Fruit fly (Drosophila melanogaster) Kc167 (cell line): ENCODE data around the gene CG1468.

Experiments used
- Myc ChIP-seq: fragments of >200 bp; optimal IDR thresholded peaks from 2 replicates; lab custom pipeline; 2017; ENCODE audit warnings: missing external identifiers
- Sin3A ChIP-seq: fragments of >200 bp; optimal IDR thresholded peaks from 2 replicates; lab custom pipeline; 2018; ENCODE audit warnings: missing external identifiers
- h ChIP-seq: fragments of >200 bp; optimal IDR thresholded peaks from 3 replicates; lab custom pipeline; 2018; ENCODE audit warnings: missing external identifiers
- insv ChIP-seq: fragments of >200 bp; optimal IDR thresholded peaks from 3 replicates; lab custom pipeline; 2018; ENCODE audit warnings: missing external identifiers
- psq ChIP-seq: fragments of >200 bp; optimal IDR thresholded peaks from 2 replicates; lab custom pipeline; 2017; ENCODE audit warnings: missing external identifiers
- ttk ChIP-seq: sonication (Bioruptor generic); optimal IDR thresholded peaks from 2 replicates; lab custom pipeline; 2017; ENCODE audit warnings: missing external identifiers

Gene CG1468

DNA sequence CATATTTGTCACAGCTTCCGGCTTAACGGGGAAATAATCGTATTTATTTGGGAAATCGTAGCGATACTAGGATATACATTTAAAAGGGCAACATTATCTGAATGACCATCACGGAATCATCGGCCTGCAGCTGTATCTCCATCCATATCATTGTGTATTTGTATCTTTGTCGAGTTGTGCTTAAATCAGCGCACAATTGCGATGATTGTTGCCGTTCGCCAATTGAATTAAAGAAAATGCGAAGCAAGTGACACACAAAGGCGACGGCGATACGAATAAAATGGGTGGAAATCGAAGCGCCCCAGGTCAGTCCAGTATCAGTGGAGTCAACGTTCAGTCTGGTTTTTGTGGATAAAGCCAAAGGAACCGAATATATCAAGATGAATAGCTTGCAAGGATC is 1.3 kb downstream of the CG1468 start, which contains the start of gene CG9686:
TSS of gene CG9686 (plus strand) at position 301 of the 400 bp plus-strand sequence.
- no peak for TF ChIP-seq insv
- TF ChIP-seq ttk (lab: Kevin White, UChicago), result no peak
- no peak for TF ChIP-seq Myc (lab: Kevin White, UChicago)
- no peak for TF ChIP-seq psq (lab: Kevin White, UChicago)
- no peak for TF ChIP-seq h (lab: Kevin White, UChicago)
- TF ChIP-seq Sin3A (lab: Kevin White, UChicago), result no peak

- TF ChIP-seq Sin3A (lab: Kevin White, UChicago) (no peak), Myc (lab: Kevin White, UChicago) (no peak), h (lab: Kevin White, UChicago) (no peak), psq (lab: Kevin White, UChicago) (no peak), ttk (lab: Kevin White, UChicago) (no peak), insv (no peak)
These were observed 3.5 kb downstream of the CG1468 start, which contains the start of gene CG9689 for dm6 chrX:9881746-9882145. TSS of gene CG9689 (plus strand) at chrX:9881953.

DNA sequence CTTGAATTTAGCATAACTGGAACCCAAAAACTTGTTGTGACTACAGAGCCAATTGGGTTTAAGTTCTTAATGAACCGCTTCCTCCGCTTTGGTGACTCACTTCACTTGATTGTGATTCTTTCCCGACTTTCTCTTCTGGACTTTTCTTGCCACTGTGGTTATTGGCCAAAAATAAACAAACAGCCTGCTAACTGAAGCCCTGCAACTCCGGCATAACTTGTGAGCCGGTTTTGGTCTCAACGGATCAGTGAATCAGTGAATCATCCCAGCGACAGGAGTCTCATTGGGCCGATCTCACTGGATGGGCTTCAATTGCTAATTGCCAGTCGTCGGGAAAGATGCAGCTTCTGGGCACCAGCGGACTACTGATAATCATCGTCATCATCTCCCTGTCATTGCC is 4.7 kb downstream of the CG1468 start:
- TF ChIP-seq insv (no peak), ttk (lab: Kevin White, UChicago) (no peak), Myc (lab: Kevin White, UChicago) (no peak), psq (lab: Kevin White, UChicago) (no peak), Sin3A (lab: Kevin White, UChicago) (no peak), h (lab: Kevin White, UChicago) (no peak)

DNA sequence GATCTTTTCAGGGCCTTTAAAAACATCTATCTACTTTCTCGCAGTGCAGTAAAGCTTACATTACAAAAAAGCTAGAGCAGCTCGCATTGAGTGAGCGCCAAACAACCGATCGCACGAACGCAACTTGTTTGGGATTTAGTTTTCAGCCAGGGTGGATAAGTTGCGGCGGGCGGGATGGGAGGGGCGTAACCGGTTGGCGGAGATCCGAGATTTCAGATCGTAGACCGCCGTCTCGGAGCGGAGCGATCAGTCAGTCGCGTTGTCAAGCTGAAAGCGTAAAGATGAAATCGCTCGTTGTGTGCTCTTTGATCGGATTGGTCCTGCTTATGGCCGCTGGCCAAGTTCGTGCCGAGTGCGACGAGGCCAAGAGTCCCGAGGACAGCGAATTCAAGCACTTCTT is 6.0 kb downstream of the CG1468 start, which contains the start of gene CG9691:
TSS of gene CG9691 (plus strand) at position 222 of the 400 bp plus-strand sequence.
- no peak for TF ChIP-seq Sin3A (lab: Kevin White, UChicago)
- no peak for TF ChIP-seq insv
- TF ChIP-seq h (lab: Kevin White, UChicago), result no peak
- no peak for TF ChIP-seq ttk (lab: Kevin White, UChicago)
- TF ChIP-seq Myc (lab: Kevin White, UChicago), result no peak
- TF ChIP-seq psq (lab: Kevin White, UChicago), result no peak

DNA sequence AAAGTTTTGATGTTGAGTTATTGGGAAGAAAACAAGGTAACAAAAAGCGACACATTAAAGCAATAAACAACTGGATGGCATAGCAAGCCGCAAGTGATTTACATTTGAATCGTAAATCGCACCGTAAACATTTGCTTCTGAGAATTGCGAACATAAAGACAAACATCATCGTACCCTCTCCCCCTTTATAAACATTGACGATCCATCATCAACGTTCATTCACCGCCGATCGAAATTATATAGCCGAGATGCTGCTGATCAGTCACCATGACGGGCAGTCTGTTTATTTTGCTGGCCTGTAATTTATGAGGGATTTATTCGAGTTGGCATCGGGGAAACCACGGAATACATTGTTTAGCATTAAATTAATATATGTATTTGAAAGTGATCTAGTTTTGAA is 7.1 kb downstream of the CG1468 start:
- TF ChIP-seq h (lab: Kevin White, UChicago) (no peak), ttk (lab: Kevin White, UChicago) (no peak), Myc (lab: Kevin White, UChicago) (no peak), insv (no peak), Sin3A (lab: Kevin White, UChicago) (no peak), psq (lab: Kevin White, UChicago) (no peak)

DNA sequence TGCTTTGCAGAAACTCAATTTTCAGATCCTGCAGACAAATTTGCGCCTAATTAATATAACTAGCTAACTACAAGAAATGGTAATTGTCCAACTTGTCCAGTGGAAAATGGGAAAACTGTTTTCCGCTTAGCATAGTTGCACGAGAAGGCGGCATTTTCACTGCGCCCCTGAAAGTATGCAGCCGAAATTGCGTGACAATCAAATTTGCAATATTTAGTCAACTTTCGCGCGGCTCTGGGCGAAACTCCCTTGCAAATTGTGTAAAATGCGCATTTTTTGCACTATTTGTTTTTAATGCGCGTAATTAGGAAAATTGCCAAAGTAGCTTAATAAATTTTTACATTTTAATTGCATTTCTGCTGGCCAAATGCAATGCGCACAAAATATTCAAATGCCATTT is 11.5 kb downstream of the CG1468 start:
- no peak for TF ChIP-seq h (lab: Kevin White, UChicago)
- no peak for TF ChIP-seq Sin3A (lab: Kevin White, UChicago)
- TF ChIP-seq insv, result no peak
- no peak for TF ChIP-seq ttk (lab: Kevin White, UChicago)
- TF ChIP-seq psq (lab: Kevin White, UChicago), result no peak
- TF ChIP-seq Myc (lab: Kevin White, UChicago), result no peak

DNA sequence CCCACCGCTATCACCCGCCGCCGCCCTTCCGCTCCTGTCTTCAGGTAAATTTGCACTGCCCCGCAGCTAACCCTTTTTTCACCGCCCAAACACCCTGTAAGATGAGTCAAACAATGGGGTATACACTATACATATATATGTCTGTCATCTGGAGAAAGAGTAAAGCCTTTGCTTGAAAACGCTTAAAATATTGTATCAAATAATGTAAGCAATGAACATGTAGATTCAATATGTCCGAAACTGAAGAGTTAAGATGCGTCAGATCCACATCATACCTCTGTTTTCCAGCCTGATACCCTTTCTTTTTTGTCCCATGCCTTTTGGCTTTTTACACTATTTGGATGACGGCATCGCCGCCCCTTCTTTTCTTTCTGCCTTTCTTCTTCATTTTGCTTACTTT is 14.6 kb downstream of the CG1468 start:
- TF ChIP-seq insv (no peak), Sin3A (lab: Kevin White, UChicago) (no peak)

DNA sequence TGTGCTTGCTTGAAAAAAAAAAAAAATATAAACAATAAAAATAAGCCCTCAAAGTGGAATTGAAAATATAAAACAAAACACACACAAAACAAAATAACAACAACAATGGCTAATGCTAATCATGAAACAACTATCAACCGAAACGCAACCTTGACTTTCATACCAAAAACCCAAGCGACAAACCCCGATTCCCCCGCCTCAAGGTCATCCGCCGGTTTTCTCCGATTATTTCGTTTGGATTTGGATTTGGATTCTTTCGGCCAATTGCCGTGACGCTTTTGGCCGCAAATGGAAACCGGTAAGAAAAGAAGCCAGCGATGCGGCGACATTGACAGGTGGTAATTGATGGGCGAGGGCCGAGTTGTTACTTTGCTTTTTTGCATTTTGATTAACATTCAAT is 19.4 kb downstream of the CG1468 start:
- TF ChIP-seq Myc (lab: Kevin White, UChicago) (no peak), h (lab: Kevin White, UChicago) (no peak), ttk (lab: Kevin White, UChicago) (no peak), insv (no peak), Sin3A (lab: Kevin White, UChicago) (no peak), psq (lab: Kevin White, UChicago) (no peak)

dm6 chrX:9899535-9900179 is 21.4 kb downstream of the CG1468 start, which contains the start of gene CG15249:
TSS of gene CG15249 (minus strand) at chrX:9899585.
- TF ChIP-seq ttk (lab: Kevin White, UChicago) (no peak), psq (lab: Kevin White, UChicago) (no peak), Sin3A (lab: Kevin White, UChicago) (no peak), insv (no peak), Myc (lab: Kevin White, UChicago) (no peak), h (lab: Kevin White, UChicago) (no peak)

DNA sequence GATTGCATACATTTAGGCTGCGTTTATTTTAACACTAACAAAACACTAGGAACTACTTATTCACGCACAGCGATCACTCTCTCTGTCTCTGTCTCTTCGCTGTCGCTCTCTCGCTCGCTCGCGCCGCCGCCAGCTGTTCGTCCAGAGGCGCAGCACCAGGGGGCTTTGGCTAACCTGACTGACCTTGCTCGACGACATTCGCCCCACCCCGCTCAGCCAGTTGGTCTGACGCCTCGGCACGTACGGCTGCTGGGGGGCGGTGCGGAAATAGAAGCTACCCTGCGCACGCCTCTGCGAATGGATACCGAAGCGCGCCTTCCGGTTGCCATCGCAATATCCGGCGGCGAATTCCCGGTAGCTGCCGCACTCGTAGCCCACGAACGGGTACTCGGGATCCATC is 31.2 kb downstream of the CG1468 start:
- TF ChIP-seq insv, result no peak

DNA sequence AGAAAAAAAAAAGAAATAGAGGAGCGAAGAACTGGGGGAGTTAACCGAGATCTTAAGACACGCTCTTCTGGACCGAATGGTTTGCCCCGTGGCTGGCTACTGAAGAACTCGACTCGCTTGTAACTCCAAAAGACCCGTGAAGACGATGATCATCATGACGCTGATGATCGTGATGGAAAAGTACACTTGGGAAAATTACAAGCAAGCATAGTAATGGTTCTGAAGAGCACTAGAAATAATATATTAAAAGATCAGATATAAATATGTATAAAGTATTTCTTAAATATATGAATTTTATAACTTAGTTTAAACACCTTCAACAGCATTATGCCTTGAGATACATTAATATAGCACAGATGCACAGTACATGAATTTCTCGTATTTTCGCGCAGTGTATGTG is 32.8 kb downstream of the CG1468 start, which contains the start of gene CG1986:
TSS of gene CG1986 (minus strand) at position 101 of the 400 bp plus-strand sequence.
- TF ChIP-seq ttk (lab: Kevin White, UChicago), result no peak
- TF ChIP-seq Sin3A (lab: Kevin White, UChicago), result no peak
- TF ChIP-seq h (lab: Kevin White, UChicago), result no peak
- no peak for TF ChIP-seq Myc (lab: Kevin White, UChicago)
- no peak for TF ChIP-seq insv
- no peak for TF ChIP-seq psq (lab: Kevin White, UChicago)

- TF ChIP-seq Myc (lab: Kevin White, UChicago), result no peak
- no peak for TF ChIP-seq ttk (lab: Kevin White, UChicago)
- no peak for TF ChIP-seq h (lab: Kevin White, UChicago)
- TF ChIP-seq insv, result no peak
- TF ChIP-seq Sin3A (lab: Kevin White, UChicago), result no peak
- no peak for TF ChIP-seq psq (lab: Kevin White, UChicago)
These were observed 33.5 kb downstream of the CG1468 start for dm6 chrX:9911751-9912150.
